Worm (Caenorhabditis elegans): ENCODE results near the gene nlt-1.

The nlt-1 gene

DNA sequence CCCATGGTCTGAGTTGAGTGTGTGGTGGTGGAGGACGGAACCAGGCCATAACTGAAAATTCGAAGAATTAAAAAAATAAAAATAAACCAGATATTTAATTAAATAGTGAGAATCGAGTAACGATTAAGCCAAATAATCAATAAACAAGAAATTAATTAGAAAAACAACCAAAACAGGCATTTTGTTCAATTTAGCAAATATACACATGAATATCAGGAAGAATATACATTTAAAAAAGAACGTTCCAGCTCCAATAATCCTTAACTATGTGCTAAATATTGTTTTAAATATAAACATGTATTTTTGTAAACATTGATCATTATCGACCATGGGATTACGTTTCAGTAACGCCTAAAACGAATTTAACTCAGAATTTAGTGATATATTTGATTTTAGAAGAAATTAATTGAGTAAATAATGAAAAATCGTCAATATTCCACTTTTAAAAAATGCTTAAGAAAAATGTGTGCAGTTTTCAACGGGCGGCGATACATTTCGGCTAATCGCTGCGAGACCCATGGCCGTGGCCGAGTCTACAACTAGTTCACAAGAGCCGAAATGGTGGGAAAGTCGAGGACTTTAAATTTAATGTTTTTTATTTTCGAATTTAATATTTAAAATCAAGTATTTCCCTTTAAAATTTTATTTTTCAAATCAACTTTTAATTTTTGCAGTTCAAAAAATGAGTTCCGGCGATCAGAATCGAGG is 32.8 kb downstream of the nlt-1 start, which contains the start of the genes R53.4 and psf-1 (continued):
- TF ChIP-seq unc-30 (tag; optimal IDR thresholded peaks at IDR 0.05): no peak
- TF ChIP-seq isw-1 (GFP tag; IDR thresholded peaks at IDR 0.05): peak; percentile 59
- peak; percentile 66 to 86 for TF ChIP-seq efl-1 (optimal IDR thresholded peaks at IDR 0.05)
- peak; percentile 87 to 97 for TF ChIP-seq efl-1 (GFP tag; optimal IDR thresholded peaks at IDR 0.05 in 1 of 2)
- peak; percentile 83 for TF ChIP-seq skn-1 (tag; optimal IDR thresholded peaks at IDR 0.05)
- peak; percentile 43 for TF ChIP-seq egl-13 (tag; optimal IDR thresholded peaks at IDR 0.05)

- TF ChIP-seq lir-3 (tag; optimal IDR thresholded peaks at IDR 0.05; ENCODE audit: poor library complexity) (no peak), nhr-76 (tag; optimal IDR thresholded peaks at IDR 0.05) (no peak), F16B12.6 (tag; optimal IDR thresholded peaks at IDR 0.05) (no peak), nhr-90 (tag; optimal IDR thresholded peaks at IDR 0.05; ENCODE audit: poor library complexity) (peak; percentile 3), efl-1 (optimal IDR thresholded peaks at IDR 0.05) (no peak), efl-1 (GFP tag; optimal IDR thresholded peaks at IDR 0.05 in 1 of 2) (peak in 1 of 2 experiments; percentile 86), elt-2 (tag; optimal IDR thresholded peaks at IDR 0.05) (peak; percentile 4), pqm-1 (tag; optimal IDR thresholded peaks at IDR 0.05) (no peak), nhr-85 (tag) (peak; percentile 57), grh-1 (GFP tag; IDR thresholded peaks at IDR 0.05) (no peak), ceh-82 (tag; optimal IDR thresholded peaks at IDR 0.05) (no peak), ceh-88 (GFP tag; IDR thresholded peaks at IDR 0.05) (no peak), nhr-84 (tag; optimal IDR thresholded peaks at IDR 0.05) (no peak)
Measured at ce11 chrII:9966954-9967353, 34.0 kb downstream of the nlt-1 start, which contains the start of gene dtmk-1. Gene dtmk-1 (minus strand): TSS chrII:9967099.

ce11 chrII:9965325-9965724 is 35.6 kb downstream of the nlt-1 start:
- TF ChIP-seq tbx-2 (tag; optimal IDR thresholded peaks at IDR 0.05) (peak; percentile 37), nhr-77 (tag; optimal IDR thresholded peaks at IDR 0.05) (no peak)

DNA sequence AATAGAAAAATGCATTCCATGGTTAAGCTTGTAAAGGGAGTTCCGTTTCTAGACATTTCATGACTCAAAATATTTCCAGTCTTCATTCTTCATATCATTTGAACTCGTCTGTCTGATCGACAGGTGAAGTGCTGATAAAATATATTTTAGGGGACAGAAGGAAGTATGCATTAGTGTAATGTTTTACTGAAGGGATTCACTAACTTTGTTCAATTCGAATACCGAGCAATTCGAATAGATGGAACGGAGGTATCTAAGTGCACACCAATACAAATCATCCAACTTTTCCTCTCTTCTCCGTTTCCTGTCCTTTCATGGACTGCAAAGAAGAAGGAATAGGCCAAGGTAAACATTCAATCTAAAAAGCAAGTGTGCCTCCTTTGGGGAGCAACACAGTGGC is 37.1 kb downstream of the nlt-1 start:
- TF ChIP-seq nhr-71 (tag; optimal IDR thresholded peaks at IDR 0.05) (no peak), unc-98 (GFP tag; IDR thresholded peaks at IDR 0.05) (no peak), hlh-17 (GFP tag; optimal IDR thresholded peaks at IDR 0.05; ENCODE audit: borderline replicate concordance) (no peak), lin-14 (GFP tag; optimal IDR thresholded peaks at IDR 0.05) (no peak), nhr-47 (tag; optimal IDR thresholded peaks at IDR 0.05) (no peak), sptf-1 (tag; optimal IDR thresholded peaks at IDR 0.05) (no peak), mdl-1 (tag; optimal IDR thresholded peaks at IDR 0.05) (no peak), alr-1 (tag; optimal IDR thresholded peaks at IDR 0.05; ENCODE audit: borderline replicate concordance) (no peak), unc-86 (tag; optimal IDR thresholded peaks at IDR 0.05) (no peak), C34B4.2 (tag; optimal IDR thresholded peaks at IDR 0.05) (no peak), snpc-4 (tag; optimal IDR thresholded peaks at IDR 0.05) (no peak), C16A3.4 (tag; optimal IDR thresholded peaks at IDR 0.05) (no peak), ceh-8 (GFP tag; optimal IDR thresholded peaks at IDR 0.05) (no peak), dsc-1 (tag; optimal IDR thresholded peaks at IDR 0.05) (no peak), fkh-8 (tag; optimal IDR thresholded peaks at IDR 0.05) (no peak), egl-13 (tag; optimal IDR thresholded peaks at IDR 0.05) (no peak)

ce11 chrII:9960127-9960526 is 40.8 kb downstream of the nlt-1 start:
- TF ChIP-seq unc-86 (tag; optimal IDR thresholded peaks at IDR 0.05) (no peak), elt-2 (tag; optimal IDR thresholded peaks at IDR 0.05) (no peak), ets-5 (GFP tag; IDR thresholded peaks at IDR 0.05) (no peak), ceh-90 (tag; optimal IDR thresholded peaks at IDR 0.05) (no peak), mdl-1 (tag; optimal IDR thresholded peaks at IDR 0.05) (no peak), hlh-4 (tag; optimal IDR thresholded peaks at IDR 0.05) (no peak), fkh-8 (tag; optimal IDR thresholded peaks at IDR 0.05) (no peak), tlp-1 (tag; optimal IDR thresholded peaks at IDR 0.05) (no peak)

All from whole organism, L1 larva.